Fruit fly (Drosophila melanogaster) whole organism, pupa: ENCODE data around the gene up.
A peak's percentile ranks its signal among the peaks of the same experiment; 100 is the strongest.

Experiments used
- CG10348 ChIP-seq: fragments of 200-800 bp; sonication (Bioruptor generic); IDR thresholded peaks from 2 replicates; pipeline ENCODE4 v1.3.6; 2022; ENCODE audit warnings: missing biosample characterization, missing genetic modification characterization
- CG12605 ChIP-seq: fragments of 200-800 bp; sonication (Bioruptor generic); IDR thresholded peaks from 2 replicates; pipeline ENCODE4 v1.3.6; 2022; ENCODE audit warnings: missing biosample characterization, missing genetic modification characterization
- CG13204 ChIP-seq: fragments of 200-800 bp; sonication (Bioruptor generic); optimal IDR thresholded peaks from 2 replicates; lab custom pipeline; 2018; ENCODE audit warnings: missing biosample characterization, mild to moderate bottlenecking, missing genetic modification characterization, moderate library complexity
- CG14655 ChIP-seq: fragments of 200-800 bp; sonication (Bioruptor generic); optimal IDR thresholded peaks from 3 replicates; lab custom pipeline; 2017; ENCODE audit warnings: mild to moderate bottlenecking, missing biosample characterization, missing genetic modification reagents, missing genetic modification characterization
- CG15710 ChIP-seq: fragments of 200-800 bp; sonication (Bioruptor generic); optimal IDR thresholded peaks from 2 replicates; lab custom pipeline; 2018; ENCODE audit warnings: missing biosample characterization, mild to moderate bottlenecking, missing genetic modification characterization, moderate library complexity
- CG17806 ChIP-seq: fragments of 200-800 bp; sonication (Bioruptor generic); optimal IDR thresholded peaks from 2 replicates; lab custom pipeline; 2018; ENCODE audit warnings: missing biosample characterization, mild to moderate bottlenecking, missing genetic modification characterization, moderate library complexity
- CG32121 ChIP-seq: fragments of 200-800 bp; sonication (Bioruptor generic); IDR thresholded peaks from 2 replicates; pipeline ENCODE4 v1.3.6; 2022; ENCODE audit warnings: missing biosample characterization, missing genetic modification characterization
- CG34367 ChIP-seq: fragments of 200-800 bp; sonication (Bioruptor generic); optimal IDR thresholded peaks from 2 replicates; lab custom pipeline; 2018; ENCODE audit warnings: missing biosample characterization, mild to moderate bottlenecking, missing genetic modification characterization
- CG4496 ChIP-seq: fragments of 200-800 bp; sonication (Bioruptor generic); IDR thresholded peaks from 3 replicates; pipeline ENCODE4 v1.3.6; 2022; ENCODE audit warnings: missing biosample characterization, missing genetic modification characterization
- CG8159 ChIP-seq: fragments of 200-800 bp; sonication (Bioruptor generic); optimal IDR thresholded peaks from 3 replicates; lab custom pipeline; 2018; ENCODE audit warnings: missing biosample characterization, mild to moderate bottlenecking, missing genetic modification characterization, moderate library complexity
- CG8301 ChIP-seq: fragments of 200-800 bp; sonication (Bioruptor generic); optimal IDR thresholded peaks from 2 replicates; lab custom pipeline; 2018; ENCODE audit warnings: missing biosample characterization, mild to moderate bottlenecking, missing genetic modification characterization
- CG9948 ChIP-seq: fragments of 200-800 bp; sonication (Bioruptor generic); optimal IDR thresholded peaks from 2 replicates; lab custom pipeline; 2018; ENCODE audit warnings: missing biosample characterization, mild to moderate bottlenecking, missing genetic modification characterization, moderate library complexity
- D1 ChIP-seq: fragments of 200-800 bp; sonication (Bioruptor generic); optimal IDR thresholded peaks from 2 replicates; lab custom pipeline; 2018; ENCODE audit warnings: missing biosample characterization, mild to moderate bottlenecking, missing genetic modification characterization, moderate library complexity
- EcR ChIP-seq: fragments of 200-800 bp; sonication (Bioruptor generic); optimal IDR thresholded peaks from 3 replicates; lab custom pipeline; 2019; ENCODE audit warnings: missing biosample characterization, missing genetic modification characterization, mild to moderate bottlenecking, moderate library complexity, missing genetic modification reagents
- Ets98B ChIP-seq: fragments of 200-800 bp; sonication (Bioruptor generic); IDR thresholded peaks from 2 replicates; pipeline ENCODE4 v1.3.6; 2022; ENCODE audit warnings: missing biosample characterization, missing genetic modification characterization
- Pif1A ChIP-seq: fragments of 200-800 bp; sonication (Bioruptor generic); optimal IDR thresholded peaks from 3 replicates; lab custom pipeline; 2016; ENCODE audit warnings: missing biosample characterization, missing genetic modification characterization
- Pif1B ChIP-seq: fragments of 200-800 bp; sonication (Bioruptor generic); optimal IDR thresholded peaks from 3 replicates; lab custom pipeline; 2016; ENCODE audit warnings: missing biosample characterization, missing genetic modification characterization
- Snoo ChIP-seq: fragments of 200-800 bp; sonication (Bioruptor generic); optimal IDR thresholded peaks from 3 replicates; lab custom pipeline; 2017; ENCODE audit warnings: missing biosample characterization, mild to moderate bottlenecking, missing genetic modification characterization, inconsistent platforms
- fd96Ca ChIP-seq: fragments of 200-800 bp; sonication (Bioruptor generic); IDR thresholded peaks from 3 replicates; pipeline ENCODE4 v1.3.6; 2022; ENCODE audit warnings: missing biosample characterization, missing genetic modification characterization
- gl ChIP-seq: fragments of 200-800 bp; sonication (Bioruptor generic); optimal IDR thresholded peaks from 2 replicates; lab custom pipeline; 2018; ENCODE audit warnings: missing biosample characterization, mild to moderate bottlenecking, missing genetic modification characterization
- rn ChIP-seq: fragments of 200-800 bp; sonication (Bioruptor generic); IDR thresholded peaks from 2 replicates; pipeline ENCODE4 v1.3.6; 2022; ENCODE audit warnings: missing biosample characterization, missing genetic modification characterization

Gene up

dm6 chrX:13643961-13644360, 41.6 kb upstream of the up start:
- TF ChIP-seq CG9948 (tag; lab: Kevin White, UChicago) (peak; percentile 32), CG8301 (tag; lab: Kevin White, UChicago) (peak; percentile 17), Snoo (peak; percentile 14), CG34367 (peak; percentile 46), fd96Ca (GFP tag; lab: Robert Waterston, UW) (0 out of 3 replicates have a peak, but pooled peaks have one; percentile 42), rn (0 out of 2 replicates have a peak, but pooled peaks have one; percentile 24), EcR (no peak), CG4496 (GFP tag; lab: Robert Waterston, UW) (peak; percentile 83), Ets98B (0 out of 2 replicates have a peak, but pooled peaks have one; percentile 22), CG14655 (GFP tag; lab: Kevin White, UChicago) (peak; percentile 5), gl (tag; lab: Kevin White, UChicago) (no peak), Pif1A (GFP tag; lab: Kevin White, UChicago) (peak; percentile 3), CG8159 (tag; lab: Kevin White, UChicago) (peak; percentile 57), Pif1B (GFP tag; lab: Kevin White, UChicago) (no peak), D1 (tag; lab: Kevin White, UChicago) (no peak), CG12605 (GFP tag; lab: Robert Waterston, UW) (no peak), CG13204 (GFP tag; lab: Kevin White, UChicago) (no peak), CG32121 (GFP tag; lab: Robert Waterston, UW) (0 out of 2 replicates have a peak, but pooled peaks have one; percentile 22), CG17806 (tag; lab: Kevin White, UChicago) (peak; percentile 58), CG15710 (tag; lab: Kevin White, UChicago) (peak; percentile 56), CG10348 (GFP tag; lab: Robert Waterston, UW) (no peak)

dm6 chrX:13641891-13642617, 39.7 kb upstream of the up start:
- TF ChIP-seq D1 (tag; lab: Kevin White, UChicago) = no peak
- TF ChIP-seq CG4496 (GFP tag; lab: Robert Waterston, UW) = peak; percentile 49; the same call in 2 of the 3 replicates
- TF ChIP-seq CG34367 = peak; percentile 9
- no peak for TF ChIP-seq CG9948 (tag; lab: Kevin White, UChicago)
- TF ChIP-seq EcR = peak; percentile 58
- TF ChIP-seq CG14655 (GFP tag; lab: Kevin White, UChicago) = no peak
- TF ChIP-seq Ets98B = peak; percentile 49; the same call in 1 of the 2 replicates
- peak; percentile 20; the same call in 1 of the 2 replicates for TF ChIP-seq CG12605 (GFP tag; lab: Robert Waterston, UW)
- TF ChIP-seq CG8159 (tag; lab: Kevin White, UChicago) = no peak
- no peak for TF ChIP-seq fd96Ca (GFP tag; lab: Robert Waterston, UW)
- TF ChIP-seq CG8301 (tag; lab: Kevin White, UChicago) = no peak
- no peak for TF ChIP-seq Pif1A (GFP tag; lab: Kevin White, UChicago)
- TF ChIP-seq CG17806 (tag; lab: Kevin White, UChicago) = no peak
- TF ChIP-seq CG32121 (GFP tag; lab: Robert Waterston, UW) = no peak
- no peak for TF ChIP-seq CG10348 (GFP tag; lab: Robert Waterston, UW)
- no peak for TF ChIP-seq rn
- TF ChIP-seq Snoo = peak; percentile 14
- TF ChIP-seq CG13204 (GFP tag; lab: Kevin White, UChicago) = peak; percentile 36
- TF ChIP-seq gl (tag; lab: Kevin White, UChicago) = no peak
- peak; percentile 41 for TF ChIP-seq Pif1B (GFP tag; lab: Kevin White, UChicago)
- TF ChIP-seq CG15710 (tag; lab: Kevin White, UChicago) = no peak

- TF ChIP-seq CG8159 (tag; lab: Kevin White, UChicago) (peak; percentile 100), Pif1B (GFP tag; lab: Kevin White, UChicago) (peak; percentile 79), D1 (tag; lab: Kevin White, UChicago) (peak; percentile 70), EcR (no peak), rn (peak; percentile 72), gl (tag; lab: Kevin White, UChicago) (peak; percentile 67), CG34367 (peak; percentile 80), CG9948 (tag; lab: Kevin White, UChicago) (peak; percentile 82), Pif1A (GFP tag; lab: Kevin White, UChicago) (peak; percentile 85), CG14655 (GFP tag; lab: Kevin White, UChicago) (peak; percentile 87), CG17806 (tag; lab: Kevin White, UChicago) (peak; percentile 83), fd96Ca (GFP tag; lab: Robert Waterston, UW) (peak; percentile 90), CG4496 (GFP tag; lab: Robert Waterston, UW) (peak; percentile 93), CG8301 (tag; lab: Kevin White, UChicago) (peak; percentile 87), Snoo (peak; percentile 27), CG15710 (tag; lab: Kevin White, UChicago) (peak; percentile 89), CG32121 (GFP tag; lab: Robert Waterston, UW) (peak; percentile 90), CG12605 (GFP tag; lab: Robert Waterston, UW) (peak; percentile 84), CG13204 (GFP tag; lab: Kevin White, UChicago) (peak; percentile 44), CG10348 (GFP tag; lab: Robert Waterston, UW) (peak; percentile 67), Ets98B (peak; percentile 90)
Observed at dm6 chrX:13641115-13641890, 38.9 kb upstream of the up start.

- TF ChIP-seq CG14655 (GFP tag; lab: Kevin White, UChicago) (no peak), CG8301 (tag; lab: Kevin White, UChicago) (no peak), CG8159 (tag; lab: Kevin White, UChicago) (no peak)
Observed at dm6 chrX:13640692-13641011, 38.3 kb upstream of the up start.
